Worm (Caenorhabditis elegans): ENCODE data around the gene C32B5.15.

DNA sequence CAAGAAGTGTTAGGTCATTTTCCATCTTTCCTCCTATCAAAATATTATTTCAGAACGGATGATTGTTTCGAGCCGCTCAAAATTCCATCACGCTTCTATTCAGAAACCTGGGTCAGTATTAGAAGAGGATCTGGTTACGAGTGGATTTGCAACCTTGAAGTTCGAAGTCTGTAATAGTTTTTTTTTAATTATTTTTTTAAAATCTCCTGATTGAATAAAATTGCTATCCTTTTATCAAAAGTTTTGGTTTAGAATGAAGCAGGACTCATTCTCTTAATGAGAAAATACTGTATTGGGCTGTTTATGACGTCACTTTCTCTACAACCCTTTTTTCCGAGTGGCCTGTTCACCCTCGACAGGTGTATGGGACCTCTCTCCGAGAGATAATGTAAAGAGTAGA lies 15.7 kb upstream of the C32B5.15 start, which contains the start of gene fbxc-39:
- TF ChIP-seq cebp-1 (GFP tag; IDR thresholded peaks at IDR 0.05), result no peak
- TF ChIP-seq cebp-1 (tag; optimal IDR thresholded peaks at IDR 0.05), result no peak
- no peak for TF ChIP-seq ztf-3 (GFP tag; optimal IDR thresholded peaks at IDR 0.05)
- no peak for TF ChIP-seq T07F8.4 (tag; optimal IDR thresholded peaks at IDR 0.05)
- no peak for TF ChIP-seq dpff-1 (tag; optimal IDR thresholded peaks at IDR 0.05)
- no peak for TF ChIP-seq repo-1 (tag; optimal IDR thresholded peaks at IDR 0.05)
- TF ChIP-seq ztf-26 (tag; optimal IDR thresholded peaks at IDR 0.05), result no peak
- no peak for TF ChIP-seq let-607 (tag; optimal IDR thresholded peaks at IDR 0.05)
- no peak for TF ChIP-seq gei-17 (GFP tag; optimal IDR thresholded peaks at IDR 0.05)
- no peak for TF ChIP-seq Y53F4B.3 (GFP tag; IDR thresholded peaks at IDR 0.05)

Measured in whole organism, young adult.